Worm (Caenorhabditis elegans) whole organism, L3 larva: ENCODE measurements around the gene C27D6.11.
A peak's percentile ranks its signal among the peaks of the same experiment; 100 is the strongest.

ENCODE experiments used
- aly-2 ChIP-seq: fragments of 150-350 bp; optimal IDR thresholded peaks from 2 replicates; lab custom pipeline; 2014; ENCODE audit warnings: missing biosample characterization, missing genetic modification characterization
- ama-1 ChIP-seq: fragments of 150-350 bp; optimal IDR thresholded peaks from 2 replicates; lab custom pipeline; 2018
- ceh-16 ChIP-seq: sonication (generic microtip); optimal IDR thresholded peaks from 2 replicates; lab custom pipeline; 2017; ENCODE audit warnings: missing biosample characterization, missing genetic modification characterization
- egl-5 ChIP-seq: fragments of 150-350 bp; optimal IDR thresholded peaks from 2 replicates; lab custom pipeline; 2017; ENCODE audit warnings: missing biosample characterization, missing genetic modification reagents, missing genetic modification characterization, inconsistent platforms
- elt-1 ChIP-seq: fragments of 150-350 bp; optimal IDR thresholded peaks from 2 replicates; lab custom pipeline; 2014; ENCODE audit warnings: missing biosample characterization, missing genetic modification characterization
- elt-2 ChIP-seq: sonication (generic microtip); optimal IDR thresholded peaks from 2 replicates; lab custom pipeline; 2016; ENCODE audit warnings: missing genetic modification reagents, mild to moderate bottlenecking, missing genetic modification characterization, missing compliant biosample characterization
- elt-3 ChIP-seq, 3 experiments: fragments of 150-350 bp in 1 of 3; sonication (generic microtip) in 2 of 3; optimal IDR thresholded peaks; 2 replicates in 2 of 3; 4 replicates in 1 of 3; lab custom pipeline; 2014 to 2017; ENCODE audit warnings: missing biosample characterization in 3 of 3, missing genetic modification characterization in 3 of 3
- eor-1 ChIP-seq, 2 experiments: fragments of 150-350 bp; optimal IDR thresholded peaks; 2 replicates each; lab custom pipeline; 2014 to 2018; ENCODE audit warnings: missing biosample characterization in 2 of 2, missing genetic modification characterization in 2 of 2
- fkh-10 ChIP-seq: sonication (generic microtip); optimal IDR thresholded peaks from 2 replicates; lab custom pipeline; 2017; ENCODE audit warnings: missing biosample characterization, missing genetic modification reagents, missing genetic modification characterization
- fos-1 ChIP-seq: fragments of 150-350 bp; optimal IDR thresholded peaks from 2 replicates; lab custom pipeline; 2014; ENCODE audit warnings: missing biosample characterization, missing genetic modification characterization
- hmg-11 ChIP-seq: sonication (generic microtip); optimal IDR thresholded peaks from 2 replicates; lab custom pipeline; 2016; ENCODE audit warnings: missing genetic modification characterization, missing compliant biosample characterization
- jun-1 ChIP-seq: fragments of 150-350 bp; optimal IDR thresholded peaks from 2 replicates; lab custom pipeline; 2014; ENCODE audit warnings: missing biosample characterization, missing genetic modification reagents, missing genetic modification characterization
- lin-15B ChIP-seq: fragments of 150-350 bp; optimal IDR thresholded peaks from 2 replicates; lab custom pipeline; 2014; ENCODE audit warnings: missing biosample characterization, missing genetic modification characterization
- lsy-12 ChIP-seq: sonication (generic microtip); optimal IDR thresholded peaks from 2 replicates; lab custom pipeline; 2016; ENCODE audit warnings: mild to moderate bottlenecking, missing genetic modification characterization, missing compliant biosample characterization
- mml-1 ChIP-seq: fragments of 150-350 bp; sonication (generic microtip); optimal IDR thresholded peaks from 3 replicates; lab custom pipeline; 2014; ENCODE audit warnings: missing biosample characterization, missing genetic modification characterization
- nfya-1 ChIP-seq: sonication (generic microtip); optimal IDR thresholded peaks from 2 replicates; lab custom pipeline; 2017; ENCODE audit warnings: missing genetic modification characterization, mild to moderate bottlenecking, missing compliant biosample characterization, antibody characterized with exemption, moderate library complexity; ENCODE audit not compliant: insufficient read depth
- nhr-11 ChIP-seq: fragments of 150-350 bp; optimal IDR thresholded peaks from 2 replicates; lab custom pipeline; 2014; ENCODE audit warnings: missing biosample characterization, missing genetic modification characterization
- nhr-23 ChIP-seq: fragments of 150-350 bp; optimal IDR thresholded peaks from 2 replicates; lab custom pipeline; 2014; ENCODE audit warnings: missing biosample characterization, missing genetic modification reagents, missing genetic modification characterization
- nhr-28 ChIP-seq: fragments of 150-350 bp; optimal IDR thresholded peaks from 2 replicates; lab custom pipeline; 2014; ENCODE audit warnings: missing biosample characterization, missing genetic modification characterization
- nhr-43 ChIP-seq: sonication (generic microtip); optimal IDR thresholded peaks from 2 replicates; lab custom pipeline; 2016; ENCODE audit warnings: mild to moderate bottlenecking, missing genetic modification characterization, missing compliant biosample characterization; ENCODE audit not compliant: poor library complexity, severe bottlenecking
- nhr-67 ChIP-seq: fragments of 150-350 bp; optimal IDR thresholded peaks from 2 replicates; lab custom pipeline; 2014; ENCODE audit warnings: missing biosample characterization, missing genetic modification characterization
- nhr-77 ChIP-seq: fragments of 150-350 bp; optimal IDR thresholded peaks from 2 replicates; lab custom pipeline; 2014; ENCODE audit warnings: missing biosample characterization, missing genetic modification characterization
- pha-4 ChIP-seq: fragments of 150-350 bp; optimal IDR thresholded peaks from 2 replicates; lab custom pipeline; 2014; ENCODE audit warnings: missing biosample characterization, missing genetic modification reagents, missing genetic modification characterization
- pqm-1 ChIP-seq: fragments of 150-350 bp; optimal IDR thresholded peaks from 2 replicates; lab custom pipeline; 2017; ENCODE audit warnings: missing biosample characterization, missing genetic modification characterization, inconsistent platforms
- sea-2 ChIP-seq: fragments of 150-350 bp; sonication (generic microtip); optimal IDR thresholded peaks from 4 replicates; lab custom pipeline; 2014; ENCODE audit warnings: missing biosample characterization, missing genetic modification reagents, missing genetic modification characterization
- skn-1 ChIP-seq: fragments of 150-350 bp; optimal IDR thresholded peaks from 2 replicates; lab custom pipeline; 2014; ENCODE audit warnings: missing biosample characterization, missing genetic modification characterization
- snpc-4 ChIP-seq: fragments of 150-350 bp; optimal IDR thresholded peaks from 2 replicates; lab custom pipeline; 2014; ENCODE audit warnings: missing biosample characterization, missing genetic modification characterization
- tbx-2 ChIP-seq: sonication (generic microtip); optimal IDR thresholded peaks from 2 replicates; lab custom pipeline; 2016; ENCODE audit warnings: mild to moderate bottlenecking, missing genetic modification characterization, missing compliant biosample characterization
- zag-1 ChIP-seq: fragments of 150-350 bp; optimal IDR thresholded peaks from 2 replicates; lab custom pipeline; 2014; ENCODE audit warnings: missing biosample characterization, missing genetic modification characterization
- ztf-11 ChIP-seq: fragments of 150-350 bp; optimal IDR thresholded peaks from 2 replicates; lab custom pipeline; 2014; ENCODE audit warnings: missing biosample characterization, missing genetic modification characterization

C27D6.11 gene

DNA sequence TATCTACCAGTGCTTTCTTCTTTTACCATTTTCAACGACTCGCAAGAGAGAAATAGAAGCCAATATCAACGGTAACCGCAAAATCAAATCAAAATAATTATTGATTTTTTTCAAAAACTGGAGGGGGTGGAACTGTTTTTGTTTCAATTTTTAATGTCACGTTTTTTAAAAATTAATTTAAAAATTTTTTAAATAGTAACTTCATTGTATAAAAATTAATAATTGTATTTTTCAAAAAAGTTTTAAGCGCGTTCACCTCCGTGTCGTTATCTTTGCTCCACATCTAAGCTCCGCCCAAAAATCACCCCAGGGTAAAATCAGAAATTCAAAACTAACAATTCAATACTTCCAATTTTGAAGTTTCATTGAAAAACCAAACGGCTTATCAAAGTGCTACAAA is at the start of gene C27D6.11:
TSS of gene C27D6.11 (minus strand) at position 101 of the 400 bp plus-strand sequence.
- TF ChIP-seq nfya-1 (tag; lab: Kevin White, UChicago): no peak
- TF ChIP-seq elt-3 (tag; optimal IDR thresholded peaks at IDR 0.05; lab: Kevin White, UChicago): no peak
- TF ChIP-seq nhr-28 (tag; lab: Kevin White, UChicago): no peak

ce11 chrII:5209122-5209521 is 48.1 kb upstream of the C27D6.11 start:
- TF ChIP-seq ama-1 (peak; percentile 55), ceh-16 (tag; lab: Kevin White, UChicago) (no peak)

DNA sequence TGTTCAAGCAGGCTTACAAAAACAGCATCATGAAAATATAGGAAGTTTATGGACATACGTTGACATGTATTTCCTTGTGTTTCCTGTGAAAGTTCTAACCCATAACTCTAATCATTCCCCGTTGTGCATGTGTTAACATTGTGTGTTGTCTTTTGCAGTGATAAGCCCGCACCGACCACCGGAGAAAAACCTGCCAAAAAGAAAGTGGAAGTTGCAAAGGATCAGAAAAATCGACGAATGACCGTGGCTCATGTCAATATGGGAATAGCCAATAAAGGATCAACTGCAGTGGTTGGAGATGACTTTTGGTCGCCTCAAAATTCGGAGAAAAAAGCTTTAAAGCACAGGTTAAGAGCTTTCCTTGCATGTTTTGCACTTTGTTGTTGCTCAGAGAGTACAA is 44.3 kb upstream of the C27D6.11 start:
- peak; percentile 39 for TF ChIP-seq elt-2 (tag; lab: Kevin White, UChicago)
- no peak for TF ChIP-seq ztf-11 (tag; lab: Kevin White, UChicago)

DNA sequence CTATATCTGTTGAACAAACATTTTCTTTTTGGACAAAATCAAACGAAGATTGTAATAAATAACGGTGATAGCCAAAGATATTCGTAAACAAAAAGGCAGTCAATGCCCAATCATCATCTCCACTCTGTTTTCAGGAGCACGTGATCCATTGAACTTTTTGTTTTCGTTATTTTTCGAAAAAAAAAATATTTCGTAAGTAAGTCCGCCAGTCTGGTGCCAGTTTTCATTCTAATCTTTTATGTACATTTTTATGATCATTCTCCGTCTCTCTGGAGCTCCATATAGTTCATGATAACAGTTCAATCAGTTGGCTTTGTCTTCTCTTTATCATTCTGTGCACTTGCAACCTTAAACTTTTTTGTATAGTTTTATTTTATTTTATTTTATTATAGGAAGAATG is 41.9 kb upstream of the C27D6.11 start, which contains the start of gene ampd-1:
TSS of gene ampd-1 (plus strand) at position 393 of the 400 bp plus-strand sequence.
- TF ChIP-seq elt-2 (tag; lab: Kevin White, UChicago) (peak; percentile 95), pha-4 (tag; lab: Kevin White, UChicago) (peak; percentile 38), elt-1 (tag; lab: Kevin White, UChicago) (no peak), ztf-11 (tag; lab: Kevin White, UChicago) (no peak), pqm-1 (peak; percentile 68), skn-1 (peak; percentile 8), nhr-43 (tag; lab: Kevin White, UChicago) (no peak), tbx-2 (no peak), zag-1 (tag; lab: Kevin White, UChicago) (no peak), nfya-1 (tag; lab: Kevin White, UChicago) (peak; percentile 38), mml-1 (tag; lab: Kevin White, UChicago) (no peak), fkh-10 (no peak)

DNA sequence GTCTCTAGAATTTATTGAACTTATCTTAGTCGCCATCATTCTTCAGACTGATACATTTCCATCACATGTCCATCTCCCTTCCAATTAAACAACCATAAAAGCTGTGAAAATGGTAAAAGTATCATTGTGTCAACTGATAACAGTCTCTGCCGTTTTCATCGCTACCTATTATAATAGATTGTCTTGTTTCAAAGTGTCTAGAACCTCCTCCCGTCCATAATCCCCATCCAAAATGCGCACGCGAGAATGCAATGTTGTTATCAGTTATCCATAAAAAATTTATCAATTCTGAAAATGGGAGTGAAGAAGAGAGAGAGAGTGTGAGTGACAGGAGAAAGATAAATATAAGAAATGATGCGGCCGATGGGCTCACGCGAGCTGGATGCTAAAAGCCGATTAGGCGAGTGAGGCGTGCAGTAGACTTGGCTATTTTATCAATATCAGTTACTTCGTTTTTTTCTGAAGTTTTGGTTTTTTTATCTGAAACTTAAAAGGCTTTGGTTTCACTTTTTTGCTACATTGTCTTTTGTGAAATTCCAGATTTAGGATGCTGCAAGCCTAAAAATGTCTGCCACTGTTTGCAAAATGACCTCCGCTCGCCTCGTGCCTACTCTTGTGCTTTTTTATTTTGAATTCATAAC is 41.0 kb upstream of the C27D6.11 start:
- no peak for TF ChIP-seq eor-1 (tag; optimal IDR thresholded peaks at IDR 0.05; lab: Kevin White, UChicago)
- peak; percentile 100 for TF ChIP-seq elt-2 (tag; lab: Kevin White, UChicago)
- TF ChIP-seq ama-1: peak; percentile 49
- TF ChIP-seq jun-1 (tag; lab: Kevin White, UChicago): peak; percentile 75
- TF ChIP-seq sea-2 (GFP tag; lab: Kevin White, UChicago): no peak
- no peak for TF ChIP-seq fos-1 (tag; lab: Kevin White, UChicago)
- TF ChIP-seq mml-1 (tag; lab: Kevin White, UChicago): no peak
- peak; percentile 98 for TF ChIP-seq pqm-1
- no peak for TF ChIP-seq nhr-67 (tag; lab: Kevin White, UChicago)
- TF ChIP-seq pha-4 (tag; lab: Kevin White, UChicago): peak; percentile 33
- no peak for TF ChIP-seq lin-15B (tag; lab: Kevin White, UChicago)
- TF ChIP-seq nhr-23 (tag; lab: Kevin White, UChicago): no peak
- TF ChIP-seq nfya-1 (tag; lab: Kevin White, UChicago): peak; percentile 12

ce11 chrII:5200987-5201582 is 40.1 kb upstream of the C27D6.11 start:
- TF ChIP-seq ama-1 (peak; percentile 30), nhr-67 (tag; lab: Kevin White, UChicago) (no peak), aly-2 (no peak), pha-4 (tag; lab: Kevin White, UChicago) (peak; percentile 56), nhr-11 (no peak), elt-1 (tag; lab: Kevin White, UChicago) (peak; percentile 9), snpc-4 (tag; lab: Kevin White, UChicago) (peak; percentile 63), nfya-1 (tag; lab: Kevin White, UChicago) (peak; percentile 59), hmg-11 (tag; lab: Kevin White, UChicago) (peak; percentile 3), lsy-12 (tag; lab: Kevin White, UChicago) (no peak), nhr-23 (tag; lab: Kevin White, UChicago) (peak; percentile 0), egl-5 (tag; lab: Kevin White, UChicago) (peak; percentile 37), nhr-77 (tag; lab: Kevin White, UChicago) (no peak)
